Fruit fly (Drosophila melanogaster): ENCODE measurements around the gene toc.

- no peak for TF ChIP-seq CG6854 (GFP tag; optimal IDR thresholded peaks at IDR 0.05)
- TF ChIP-seq Eip78C (GFP tag) = no peak
- TF ChIP-seq OdsH (GFP tag; optimal IDR thresholded peaks at IDR 0.05) = no peak
- no peak for TF ChIP-seq Gug (GFP tag; IDR thresholded peaks at IDR 0.05)
- no peak for TF ChIP-seq Lpt (GFP tag; optimal IDR thresholded peaks at IDR 0.05)
- TF ChIP-seq Eip93F (GFP tag; optimal IDR thresholded peaks at IDR 0.05) = no peak
- TF ChIP-seq CG7368 (GFP tag; optimal IDR thresholded peaks at IDR 0.05) = no peak
- TF ChIP-seq fd59A (GFP tag; optimal IDR thresholded peaks at IDR 0.05) = no peak
- no peak for TF ChIP-seq Hr39 (GFP tag; optimal IDR thresholded peaks at IDR 0.05)
These were observed 102.5 kb downstream of the toc start, which contains the start of gene CG17261 for dm6 chr2L:3041918-3042615.
